Worm (Caenorhabditis elegans): ENCODE results near the gene Y67H2A.10.
A peak's percentile ranks its signal among the peaks of the same experiment; 100 is the strongest.

Y67H2A.10 gene

DNA sequence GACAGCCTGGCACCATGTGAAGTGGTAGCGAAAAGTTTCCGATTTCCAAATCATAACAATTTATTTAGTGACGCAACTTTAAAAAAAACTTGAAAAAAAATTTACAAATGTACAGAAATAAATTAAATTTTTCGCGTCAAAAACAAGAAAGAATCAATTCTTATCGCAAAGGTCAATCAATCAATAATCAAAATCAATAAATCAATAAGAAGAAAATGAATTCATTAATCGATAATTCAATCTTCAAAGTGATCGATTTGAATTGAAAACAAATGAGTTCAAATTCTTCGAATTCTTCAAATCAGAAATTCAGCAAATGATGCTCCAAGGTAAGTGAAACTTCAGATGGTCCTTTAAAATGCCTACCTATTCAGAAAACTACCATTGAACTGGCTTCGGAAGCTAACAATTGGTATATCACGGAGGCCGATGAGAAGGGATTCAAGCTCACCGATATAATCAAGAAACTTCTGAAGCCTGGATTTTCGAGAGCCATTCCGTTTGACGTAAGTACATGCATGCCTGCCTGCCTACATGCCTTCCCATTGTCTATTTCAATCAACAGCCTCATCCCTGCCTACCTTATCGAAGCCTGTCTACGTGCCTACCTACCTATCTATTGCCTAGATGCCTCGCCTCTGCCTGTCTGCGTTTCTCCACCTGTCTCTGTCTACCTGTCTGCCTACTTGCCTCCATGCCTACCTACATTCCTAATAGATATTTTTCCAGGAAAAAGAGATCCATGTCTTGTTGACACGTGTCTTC, 30.8 kb upstream of the Y67H2A.10 start:
- TF ChIP-seq aha-1 (tag) (peak; percentile 91), lin-15B (tag; optimal IDR thresholded peaks at IDR 0.05) (no peak), F37D6.2 (tag; optimal IDR thresholded peaks at IDR 0.05) (no peak), nhr-41 (GFP tag; IDR thresholded peaks at IDR 0.05) (no peak), mdt-29 (GFP tag; IDR thresholded peaks at IDR 0.05) (no peak), ztf-7 (tag; optimal IDR thresholded peaks at IDR 0.05) (no peak), unc-130 (GFP tag; optimal IDR thresholded peaks at IDR 0.05) (no peak), mxl-2 (GFP tag; conservative IDR thresholded peaks at IDR 0.05) (no peak), mes-2 (tag; optimal IDR thresholded peaks at IDR 0.05; ENCODE audit: poor library complexity, severe bottlenecking) (no peak), ceh-28 (tag; optimal IDR thresholded peaks at IDR 0.05) (peak; percentile 89), nhr-48 (tag; optimal IDR thresholded peaks at IDR 0.05) (no peak)

DNA sequence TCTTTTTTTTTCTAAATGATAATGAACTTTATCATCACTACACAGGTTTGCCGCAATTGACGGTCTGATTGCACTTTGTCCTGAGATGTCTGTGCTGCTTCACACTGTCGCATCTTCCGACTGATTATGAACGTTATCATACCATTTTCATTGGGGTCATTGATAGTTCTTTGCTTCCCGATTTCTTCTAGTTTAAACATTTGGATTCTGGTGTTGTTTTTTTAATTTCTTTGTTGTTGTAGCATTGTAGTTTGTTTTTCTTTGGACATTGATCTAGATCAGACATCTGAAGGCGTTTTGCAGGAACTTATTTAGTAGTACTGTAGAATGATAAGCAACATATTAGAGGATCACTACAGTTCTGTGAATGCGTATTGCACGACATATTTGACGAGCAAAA, 29.5 kb upstream of the Y67H2A.10 start:
- TF ChIP-seq daf-16 (GFP tag; optimal IDR thresholded peaks at IDR 0.05) = no peak
- peak; percentile 94 for TF ChIP-seq daf-16 (tag; optimal IDR thresholded peaks at IDR 0.05)
- TF ChIP-seq lin-13 (GFP tag; optimal IDR thresholded peaks at IDR 0.05) = no peak
- TF ChIP-seq nhr-77 (tag; optimal IDR thresholded peaks at IDR 0.05) = peak; percentile 95
- TF ChIP-seq egl-27 (tag; optimal IDR thresholded peaks at IDR 0.05) = no peak
- TF ChIP-seq Y48G9A.11 (GFP tag; IDR thresholded peaks at IDR 0.05) = no peak
- TF ChIP-seq F26F4.8 (GFP tag; conservative IDR thresholded peaks at IDR 0.05) = no peak
- TF ChIP-seq F49E8.2 (tag; optimal IDR thresholded peaks at IDR 0.05; ENCODE audit: borderline replicate concordance) = no peak
- peak; percentile 65 to 71 for TF ChIP-seq lsy-2 (tag; optimal IDR thresholded peaks at IDR 0.05)
- TF ChIP-seq hmg-1.1 (GFP tag; IDR thresholded peaks at IDR 0.05) = no peak
- no peak for TF ChIP-seq saeg-2 (GFP tag; IDR thresholded peaks at IDR 0.05)
- TF ChIP-seq ctbp-1 (GFP tag; IDR thresholded peaks at IDR 0.05) = no peak
- TF ChIP-seq ama-1 (optimal IDR thresholded peaks at IDR 0.05) = peak; percentile 34
- peak; percentile 98 for TF ChIP-seq aha-1 (tag)
- no peak for TF ChIP-seq D1046.2 (GFP tag; IDR thresholded peaks at IDR 0.05)
- TF ChIP-seq pqm-1 (tag; optimal IDR thresholded peaks at IDR 0.05) = peak; percentile 88
- TF ChIP-seq nhr-48 (tag; optimal IDR thresholded peaks at IDR 0.05) = peak; percentile 92
- peak; percentile 99 for TF ChIP-seq nhr-28 (tag; optimal IDR thresholded peaks at IDR 0.05)
- TF ChIP-seq lin-1 (GFP tag; IDR thresholded peaks at IDR 0.05) = peak; percentile 43; the same call in 1 of the 2 replicates
- TF ChIP-seq nhr-102 (tag; optimal IDR thresholded peaks at IDR 0.05) = peak; percentile 67
- no peak for TF ChIP-seq sdz-12 (GFP tag; optimal IDR thresholded peaks at IDR 0.05)
- peak in 1 of 2 experiments; percentile 41 for TF ChIP-seq hif-1 (tag; optimal IDR thresholded peaks at IDR 0.05)
- no peak for TF ChIP-seq nhr-6 (tag; optimal IDR thresholded peaks at IDR 0.05)
- TF ChIP-seq ceh-44 (GFP tag; IDR thresholded peaks at IDR 0.05) = no peak
- no peak for TF ChIP-seq fos-1 (tag; optimal IDR thresholded peaks at IDR 0.05)
- TF ChIP-seq spr-3 (GFP tag; optimal IDR thresholded peaks at IDR 0.05) = no peak
- TF ChIP-seq jun-1 (tag; optimal IDR thresholded peaks at IDR 0.05) = peak; percentile 59
- TF ChIP-seq dmd-9 (GFP tag; IDR thresholded peaks at IDR 0.05) = no peak
- peak; percentile 54 for TF ChIP-seq nhr-76 (tag; optimal IDR thresholded peaks at IDR 0.05)
- TF ChIP-seq duxl-1 (tag; optimal IDR thresholded peaks at IDR 0.05; ENCODE audit: poor library complexity) = peak; percentile 68
- no peak for TF ChIP-seq nhr-25 (tag; optimal IDR thresholded peaks at IDR 0.05; ENCODE audit: borderline replicate concordance, insufficient read depth)
- no peak for TF ChIP-seq ceh-62 (tag; optimal IDR thresholded peaks at IDR 0.05)
- TF ChIP-seq php-3 (GFP tag; IDR thresholded peaks at IDR 0.05) = peak; percentile 81; the same call in 1 of the 2 replicates
- TF ChIP-seq lim-7 (GFP tag; IDR thresholded peaks at IDR 0.05) = no peak
- TF ChIP-seq vab-7 (GFP tag; IDR thresholded peaks at IDR 0.05) = no peak
- 0 out of 2 replicates have a peak, but pooled peaks have one; percentile 14 for TF ChIP-seq nhr-41 (GFP tag; IDR thresholded peaks at IDR 0.05)
- TF ChIP-seq snpc-1.2 (GFP tag; IDR thresholded peaks at IDR 0.05) = no peak
- no peak for TF ChIP-seq F10B5.3 (tag; optimal IDR thresholded peaks at IDR 0.05)
- no peak for TF ChIP-seq R02D3.7 (tag; optimal IDR thresholded peaks at IDR 0.05)
- TF ChIP-seq T20F7.1 (GFP tag; optimal IDR thresholded peaks at IDR 0.05) = peak; percentile 83
- TF ChIP-seq mxl-2 (GFP tag; conservative IDR thresholded peaks at IDR 0.05) = no peak
- TF ChIP-seq mdt-29 (GFP tag; IDR thresholded peaks at IDR 0.05) = peak; percentile 87

Measured in whole organism, L4 larva.